Fruit fly (Drosophila melanogaster): ENCODE data around the gene Ge-1.

Gene Ge-1

dm6 chr2L:11113011-11113528, 12.4 kb upstream of the Ge-1 start, which contains the start of gene Idua (continued):
- TF ChIP-seq CG4730 (GFP tag; IDR thresholded peaks at IDR 0.05) (peak; percentile 24; the same call in 1 of the 2 replicates), gce (GFP tag; IDR thresholded peaks at IDR 0.05) (no peak), Eip74EF (GFP tag; optimal IDR thresholded peaks at IDR 0.05) (no peak), CG6272 (GFP tag; IDR thresholded peaks at IDR 0.05) (no peak), CG7928 (GFP tag; optimal IDR thresholded peaks at IDR 0.05) (no peak), vvl (GFP tag; IDR thresholded peaks at IDR 0.05) (peak; percentile 50), cg (GFP tag; optimal IDR thresholded peaks at IDR 0.05) (no peak), tna (GFP tag; IDR thresholded peaks at IDR 0.05; ENCODE audit: partially characterized antibody) (no peak), ara (GFP tag; IDR thresholded peaks at IDR 0.05) (0 out of 2 replicates have a peak, but pooled peaks have one; percentile 3), pan (optimal IDR thresholded peaks at IDR 0.05) (no peak), pan (GFP tag; optimal IDR thresholded peaks at IDR 0.05 in 1 of 2, IDR thresholded peaks at IDR 0.05 in 1 of 2) (peak in 1 of 2 experiments; percentile 72), corto (GFP tag; optimal IDR thresholded peaks at IDR 0.05) (peak; percentile 14), CG9727 (GFP tag; optimal IDR thresholded peaks at IDR 0.05) (peak; percentile 82), CG7357 (GFP tag; IDR thresholded peaks at IDR 0.05) (peak; percentile 60; the same call in 1 of the 3 replicates), lab (GFP tag; optimal IDR thresholded peaks at IDR 0.05) (no peak), CG4854 (GFP tag; optimal IDR thresholded peaks at IDR 0.05) (peak; percentile 7), CG16779 (GFP tag; IDR thresholded peaks at IDR 0.05) (no peak), ken (GFP tag; IDR thresholded peaks at IDR 0.05) (0 out of 3 replicates have a peak, but pooled peaks have one; percentile 36), Stat92E (GFP tag; optimal IDR thresholded peaks at IDR 0.05) (peak in 1 of 3 experiments; percentile 9), Lpt (GFP tag; optimal IDR thresholded peaks at IDR 0.05) (no peak), insv (GFP tag; optimal IDR thresholded peaks at IDR 0.05) (peak in 1 of 2 experiments; percentile 19), CG5953 (GFP tag; IDR thresholded peaks at IDR 0.05) (no peak), tin (GFP tag; optimal IDR thresholded peaks at IDR 0.05) (peak; percentile 68), Dek (tag; optimal IDR thresholded peaks at IDR 0.05) (peak; percentile 63), CG9609 (GFP tag; optimal IDR thresholded peaks at IDR 0.05) (no peak), trh (GFP tag; optimal IDR thresholded peaks at IDR 0.05) (no peak), Dp (GFP tag; optimal IDR thresholded peaks at IDR 0.05) (no peak), D19B (GFP tag; optimal IDR thresholded peaks at IDR 0.05) (peak; percentile 33), CG2875 (GFP tag; optimal IDR thresholded peaks at IDR 0.05) (peak; percentile 50), pfk (GFP tag; optimal IDR thresholded peaks at IDR 0.05) (no peak), CG15073 (GFP tag; optimal IDR thresholded peaks at IDR 0.05) (no peak), zen (tag; optimal IDR thresholded peaks at IDR 0.05) (no peak), pita (GFP tag; optimal IDR thresholded peaks at IDR 0.05) (no peak), CG4282 (GFP tag; optimal IDR thresholded peaks at IDR 0.05) (no peak), kay (GFP tag; optimal IDR thresholded peaks at IDR 0.05) (peak; percentile 17), br (optimal IDR thresholded peaks at IDR 0.05) (no peak), CG8944 (GFP tag; optimal IDR thresholded peaks at IDR 0.05) (peak; percentile 15), HLH54F (GFP tag; optimal IDR thresholded peaks at IDR 0.05) (peak; percentile 38), CG31224 (GFP tag; IDR thresholded peaks at IDR 0.05) (0 out of 2 replicates have a peak, but pooled peaks have one; percentile 30), Dll (GFP tag; IDR thresholded peaks at IDR 0.05; ENCODE audit: partially characterized antibody) (no peak), CG2199 (GFP tag; IDR thresholded peaks at IDR 0.05) (no peak), sug (tag; optimal IDR thresholded peaks at IDR 0.05) (no peak), hb (GFP tag; IDR thresholded peaks at IDR 0.05; ENCODE audit: partially characterized antibody) (no peak), Atf-2 (GFP tag; optimal IDR thresholded peaks at IDR 0.05) (no peak), Blimp-1 (GFP tag; optimal IDR thresholded peaks at IDR 0.05) (no peak), Mrtf (GFP tag; IDR thresholded peaks at IDR 0.05) (no peak), ftz-f1 (GFP tag; optimal IDR thresholded peaks at IDR 0.05) (no peak), Sox100B (GFP tag; optimal IDR thresholded peaks at IDR 0.05) (no peak), crp (GFP tag; optimal IDR thresholded peaks at IDR 0.05) (peak in 1 of 2 experiments; percentile 8), CG7372 (GFP tag; IDR thresholded peaks at IDR 0.05) (peak; percentile 24; the same call in 1 of the 2 replicates)

Data from whole organism, embryonic.